Worm (Caenorhabditis elegans): ENCODE measurements around the gene Y71H2B.5.

- TF ChIP-seq nhr-28 (tag; optimal IDR thresholded peaks at IDR 0.05) (no peak), tbx-2 (tag; optimal IDR thresholded peaks at IDR 0.05) (no peak), sea-2 (GFP tag; optimal IDR thresholded peaks at IDR 0.05) (no peak), unc-62 (GFP tag; optimal IDR thresholded peaks at IDR 0.05) (no peak), mdl-1 (tag; optimal IDR thresholded peaks at IDR 0.05) (no peak), nhr-11 (tag; optimal IDR thresholded peaks at IDR 0.05) (no peak)
These were observed 28.3 kb downstream of the Y71H2B.5 start, which contains the start of gene zmp-2 for ce11 chrIII:2636137-2636536.

Data from whole organism, L3 larva.